Worm (Caenorhabditis elegans) whole organism, L3 larva: Measurements from ENCODE around the gene C56C10.6.

Experiments
- R02D3.7 ChIP-seq: fragments of 150-350 bp; optimal IDR thresholded peaks from 2 replicates; lab custom pipeline; 2014; ENCODE audit warnings: missing biosample characterization, missing genetic modification characterization
- ZK546.5 ChIP-seq: sonication (generic microtip); optimal IDR thresholded peaks from 2 replicates; lab custom pipeline; 2017; ENCODE audit warnings: missing biosample characterization, missing genetic modification characterization
- aly-2 ChIP-seq: fragments of 150-350 bp; optimal IDR thresholded peaks from 2 replicates; lab custom pipeline; 2014; ENCODE audit warnings: missing biosample characterization, missing genetic modification characterization
- ama-1 ChIP-seq: fragments of 150-350 bp; optimal IDR thresholded peaks from 2 replicates; lab custom pipeline; 2018
- ceh-16 ChIP-seq: sonication (generic microtip); optimal IDR thresholded peaks from 2 replicates; lab custom pipeline; 2017; ENCODE audit warnings: missing biosample characterization, missing genetic modification characterization
- ceh-28 ChIP-seq: fragments of 150-350 bp; optimal IDR thresholded peaks from 2 replicates; lab custom pipeline; 2014; ENCODE audit warnings: missing biosample characterization, missing genetic modification reagents, missing genetic modification characterization
- ceh-82 ChIP-seq: fragments of 150-350 bp; optimal IDR thresholded peaks from 2 replicates; lab custom pipeline; 2014; ENCODE audit warnings: missing biosample characterization, missing genetic modification characterization
- ceh-9 ChIP-seq: sonication (generic microtip); optimal IDR thresholded peaks from 2 replicates; lab custom pipeline; 2018; ENCODE audit warnings: missing biosample characterization, missing genetic modification characterization
- daf-12 ChIP-seq: fragments of 150-350 bp; optimal IDR thresholded peaks from 2 replicates; lab custom pipeline; 2014; ENCODE audit warnings: missing biosample characterization, missing genetic modification reagents, missing genetic modification characterization
- egl-27 ChIP-seq: sonication (generic microtip); optimal IDR thresholded peaks from 4 replicates; lab custom pipeline; 2017; ENCODE audit warnings: missing biosample characterization, missing genetic modification reagents, missing genetic modification characterization
- egl-5 ChIP-seq: fragments of 150-350 bp; optimal IDR thresholded peaks from 2 replicates; lab custom pipeline; 2017; ENCODE audit warnings: missing biosample characterization, missing genetic modification reagents, missing genetic modification characterization, inconsistent platforms
- elt-1 ChIP-seq: fragments of 150-350 bp; optimal IDR thresholded peaks from 2 replicates; lab custom pipeline; 2014; ENCODE audit warnings: missing biosample characterization, missing genetic modification characterization
- elt-2 ChIP-seq: sonication (generic microtip); optimal IDR thresholded peaks from 2 replicates; lab custom pipeline; 2016; ENCODE audit warnings: missing genetic modification reagents, mild to moderate bottlenecking, missing genetic modification characterization, missing compliant biosample characterization
- fkh-10 ChIP-seq: sonication (generic microtip); optimal IDR thresholded peaks from 2 replicates; lab custom pipeline; 2017; ENCODE audit warnings: missing biosample characterization, missing genetic modification reagents, missing genetic modification characterization
- fkh-2 ChIP-seq: fragments of 150-350 bp; optimal IDR thresholded peaks from 2 replicates; lab custom pipeline; 2014; ENCODE audit warnings: missing biosample characterization, missing genetic modification reagents, missing genetic modification characterization
- fos-1 ChIP-seq: fragments of 150-350 bp; optimal IDR thresholded peaks from 2 replicates; lab custom pipeline; 2014; ENCODE audit warnings: missing biosample characterization, missing genetic modification characterization
- hmg-11 ChIP-seq: sonication (generic microtip); optimal IDR thresholded peaks from 2 replicates; lab custom pipeline; 2016; ENCODE audit warnings: missing genetic modification characterization, missing compliant biosample characterization
- jun-1 ChIP-seq: fragments of 150-350 bp; optimal IDR thresholded peaks from 2 replicates; lab custom pipeline; 2014; ENCODE audit warnings: missing biosample characterization, missing genetic modification reagents, missing genetic modification characterization
- lin-15B ChIP-seq: fragments of 150-350 bp; optimal IDR thresholded peaks from 2 replicates; lab custom pipeline; 2014; ENCODE audit warnings: missing biosample characterization, missing genetic modification characterization
- lin-39 ChIP-seq: fragments of 150-350 bp; optimal IDR thresholded peaks from 2 replicates; lab custom pipeline; 2018; ENCODE audit warnings: missing biosample characterization, missing genetic modification reagents, missing genetic modification characterization
- lsy-12 ChIP-seq: sonication (generic microtip); optimal IDR thresholded peaks from 2 replicates; lab custom pipeline; 2016; ENCODE audit warnings: mild to moderate bottlenecking, missing genetic modification characterization, missing compliant biosample characterization
- mdl-1 ChIP-seq: fragments of 150-350 bp; optimal IDR thresholded peaks from 2 replicates; lab custom pipeline; 2014; ENCODE audit warnings: missing biosample characterization, missing genetic modification characterization
- mml-1 ChIP-seq: fragments of 150-350 bp; sonication (generic microtip); optimal IDR thresholded peaks from 3 replicates; lab custom pipeline; 2014; ENCODE audit warnings: missing biosample characterization, missing genetic modification characterization
- nfya-1 ChIP-seq: sonication (generic microtip); optimal IDR thresholded peaks from 2 replicates; lab custom pipeline; 2017; ENCODE audit warnings: missing genetic modification characterization, mild to moderate bottlenecking, missing compliant biosample characterization, antibody characterized with exemption, moderate library complexity; ENCODE audit not compliant: insufficient read depth
- nhr-11 ChIP-seq: fragments of 150-350 bp; optimal IDR thresholded peaks from 2 replicates; lab custom pipeline; 2014; ENCODE audit warnings: missing biosample characterization, missing genetic modification characterization
- nhr-23 ChIP-seq: fragments of 150-350 bp; optimal IDR thresholded peaks from 2 replicates; lab custom pipeline; 2014; ENCODE audit warnings: missing biosample characterization, missing genetic modification reagents, missing genetic modification characterization
- nhr-237 ChIP-seq: fragments of 150-350 bp; optimal IDR thresholded peaks from 2 replicates; lab custom pipeline; 2014; ENCODE audit warnings: missing biosample characterization, missing genetic modification characterization
- nhr-25 ChIP-seq: sonication (generic microtip); optimal IDR thresholded peaks from 2 replicates; lab custom pipeline; 2017; ENCODE audit warnings: missing biosample characterization, missing genetic modification characterization
- nhr-28 ChIP-seq: fragments of 150-350 bp; optimal IDR thresholded peaks from 2 replicates; lab custom pipeline; 2014; ENCODE audit warnings: missing biosample characterization, missing genetic modification characterization
- nhr-43 ChIP-seq: sonication (generic microtip); optimal IDR thresholded peaks from 2 replicates; lab custom pipeline; 2016; ENCODE audit warnings: mild to moderate bottlenecking, missing genetic modification characterization, missing compliant biosample characterization; ENCODE audit not compliant: poor library complexity, severe bottlenecking
- nhr-67 ChIP-seq: fragments of 150-350 bp; optimal IDR thresholded peaks from 2 replicates; lab custom pipeline; 2014; ENCODE audit warnings: missing biosample characterization, missing genetic modification characterization
- nhr-77 ChIP-seq: fragments of 150-350 bp; optimal IDR thresholded peaks from 2 replicates; lab custom pipeline; 2014; ENCODE audit warnings: missing biosample characterization, missing genetic modification characterization
- pha-4 ChIP-seq: fragments of 150-350 bp; optimal IDR thresholded peaks from 2 replicates; lab custom pipeline; 2014; ENCODE audit warnings: missing biosample characterization, missing genetic modification reagents, missing genetic modification characterization
- pqm-1 ChIP-seq: fragments of 150-350 bp; optimal IDR thresholded peaks from 2 replicates; lab custom pipeline; 2017; ENCODE audit warnings: missing biosample characterization, missing genetic modification characterization, inconsistent platforms
- sea-2 ChIP-seq: fragments of 150-350 bp; sonication (generic microtip); optimal IDR thresholded peaks from 4 replicates; lab custom pipeline; 2014; ENCODE audit warnings: missing biosample characterization, missing genetic modification reagents, missing genetic modification characterization
- snpc-4 ChIP-seq: fragments of 150-350 bp; optimal IDR thresholded peaks from 2 replicates; lab custom pipeline; 2014; ENCODE audit warnings: missing biosample characterization, missing genetic modification characterization
- tbx-2 ChIP-seq: sonication (generic microtip); optimal IDR thresholded peaks from 2 replicates; lab custom pipeline; 2016; ENCODE audit warnings: mild to moderate bottlenecking, missing genetic modification characterization, missing compliant biosample characterization
- unc-39 ChIP-seq: sonication (generic microtip); optimal IDR thresholded peaks from 4 replicates; lab custom pipeline; 2017; ENCODE audit warnings: missing biosample characterization, missing genetic modification characterization
- unc-62 ChIP-seq: fragments of 150-350 bp; sonication (generic microtip); optimal IDR thresholded peaks from 4 replicates; lab custom pipeline; 2014; ENCODE audit warnings: missing biosample characterization, missing genetic modification reagents, missing genetic modification characterization
- zag-1 ChIP-seq: fragments of 150-350 bp; optimal IDR thresholded peaks from 2 replicates; lab custom pipeline; 2014; ENCODE audit warnings: missing biosample characterization, missing genetic modification characterization
- ztf-11 ChIP-seq: fragments of 150-350 bp; optimal IDR thresholded peaks from 2 replicates; lab custom pipeline; 2014; ENCODE audit warnings: missing biosample characterization, missing genetic modification characterization
- ztf-4 ChIP-seq: fragments of 150-350 bp; optimal IDR thresholded peaks from 2 replicates; lab custom pipeline; 2014; ENCODE audit warnings: missing biosample characterization, missing genetic modification characterization

Gene C56C10.6

ce11 chrII:6597507-6597906, 16.4 kb upstream of the C56C10.6 start:
- TF ChIP-seq elt-1 (tag; lab: Kevin White, UChicago) (no peak), pqm-1 (tag; lab: Kevin White, UChicago) (no peak), egl-5 (no peak), R02D3.7 (no peak), elt-2 (tag; lab: Kevin White, UChicago) (no peak), jun-1 (tag; lab: Kevin White, UChicago) (no peak), lsy-12 (tag; lab: Kevin White, UChicago) (no peak), fkh-10 (GFP tag; lab: Kevin White, UChicago) (no peak), nhr-25 (tag; lab: Kevin White, UChicago) (no peak), nhr-23 (no peak), ZK546.5 (no peak), fkh-2 (tag; lab: Kevin White, UChicago) (no peak), unc-62 (GFP tag; lab: Kevin White, UChicago) (no peak), unc-39 (tag; lab: Kevin White, UChicago) (no peak), hmg-11 (tag; lab: Kevin White, UChicago) (no peak)

ce11 chrII:6594151-6594550, 13.0 kb upstream of the C56C10.6 start, which contains the start of gene aipr-1:
aipr-1 (minus strand) TSS chrII:6594251.
- no peak for TF ChIP-seq ZK546.5
- no peak for TF ChIP-seq mml-1 (tag; lab: Kevin White, UChicago)
- no peak for TF ChIP-seq nhr-23
- TF ChIP-seq lin-15B (tag; lab: Kevin White, UChicago), result no peak
- no peak for TF ChIP-seq daf-12 (tag; lab: Kevin White, UChicago)
- TF ChIP-seq aly-2, result no peak
- no peak for TF ChIP-seq R02D3.7
- TF ChIP-seq nhr-77 (tag; lab: Kevin White, UChicago), result no peak
- TF ChIP-seq ztf-11 (tag; lab: Kevin White, UChicago), result no peak
- no peak for TF ChIP-seq jun-1 (tag; lab: Kevin White, UChicago)
- TF ChIP-seq egl-27 (tag; lab: Kevin White, UChicago), result no peak
- no peak for TF ChIP-seq nhr-25 (tag; lab: Kevin White, UChicago)
- no peak for TF ChIP-seq unc-62 (GFP tag; lab: Kevin White, UChicago)
- TF ChIP-seq nfya-1 (tag; lab: Kevin White, UChicago), result no peak
- TF ChIP-seq pha-4, result no peak
- TF ChIP-seq pqm-1 (tag; lab: Kevin White, UChicago), result no peak
- TF ChIP-seq ztf-4 (tag; lab: Kevin White, UChicago), result no peak
- no peak for TF ChIP-seq elt-2 (tag; lab: Kevin White, UChicago)
- TF ChIP-seq lsy-12 (tag; lab: Kevin White, UChicago), result no peak
- no peak for TF ChIP-seq lin-39 (tag; lab: Kevin White, UChicago)

- TF ChIP-seq snpc-4 (tag; lab: Kevin White, UChicago), result no peak
- TF ChIP-seq hmg-11 (tag; lab: Kevin White, UChicago), result no peak
- no peak for TF ChIP-seq pha-4
- TF ChIP-seq nhr-25 (tag; lab: Kevin White, UChicago), result no peak
- no peak for TF ChIP-seq R02D3.7
- TF ChIP-seq fkh-2 (tag; lab: Kevin White, UChicago), result no peak
- no peak for TF ChIP-seq nhr-11
- TF ChIP-seq nhr-43, result no peak
- no peak for TF ChIP-seq mdl-1 (tag; lab: Kevin White, UChicago)
- no peak for TF ChIP-seq nhr-67 (tag; lab: Kevin White, UChicago)
- TF ChIP-seq nhr-237 (tag; lab: Kevin White, UChicago), result no peak
Measured at ce11 chrII:6592251-6592650, 11.1 kb upstream of the C56C10.6 start, which contains the start of gene C56C10.9. C56C10.9 (minus strand) TSS chrII:6592351.

ce11 chrII:6591000-6591399, 9.9 kb upstream of the C56C10.6 start:
- TF ChIP-seq ceh-9 (tag; lab: Kevin White, UChicago) (no peak), ama-1 (lab: Kevin White, UChicago) (peak; percentile 70)
- TF ChIP-seq, all 47 proteins: peak for 1

- no peak for TF ChIP-seq ceh-9 (tag; lab: Kevin White, UChicago)
- no peak for TF ChIP-seq ZK546.5
- TF ChIP-seq egl-27 (tag; lab: Kevin White, UChicago), result no peak
- TF ChIP-seq tbx-2 (tag; lab: Kevin White, UChicago), result no peak
- TF ChIP-seq snpc-4 (tag; lab: Kevin White, UChicago), result no peak
- TF ChIP-seq ceh-16 (tag; lab: Kevin White, UChicago), result no peak
- no peak for TF ChIP-seq ceh-82 (tag; lab: Kevin White, UChicago)
- TF ChIP-seq sea-2 (GFP tag; lab: Kevin White, UChicago), result no peak
- TF ChIP-seq nhr-77 (tag; lab: Kevin White, UChicago), result no peak
- no peak for TF ChIP-seq zag-1 (tag; lab: Kevin White, UChicago)
- no peak for TF ChIP-seq nhr-25 (tag; lab: Kevin White, UChicago)
- TF ChIP-seq nhr-28 (tag; lab: Kevin White, UChicago), result no peak
- no peak for TF ChIP-seq ceh-28 (tag; lab: Kevin White, UChicago)
- TF ChIP-seq fkh-2 (tag; lab: Kevin White, UChicago), result no peak
- peak; percentile 21 for TF ChIP-seq pha-4
- no peak for TF ChIP-seq jun-1 (tag; lab: Kevin White, UChicago)
- no peak for TF ChIP-seq lin-15B (tag; lab: Kevin White, UChicago)
- TF ChIP-seq fos-1 (tag; lab: Kevin White, UChicago), result peak; percentile 19
- no peak for TF ChIP-seq lin-39 (tag; lab: Kevin White, UChicago)
- TF ChIP-seq pqm-1 (tag; lab: Kevin White, UChicago), result peak; percentile 49
Measured at ce11 chrII:6589408-6589807, 8.3 kb upstream of the C56C10.6 start, which contains the start of gene vps-32.1. vps-32.1 (plus strand) TSS chrII:6589708.
